Fruit fly (Drosophila melanogaster): ENCODE data around the gene CG3176.

Gene CG3176

DNA sequence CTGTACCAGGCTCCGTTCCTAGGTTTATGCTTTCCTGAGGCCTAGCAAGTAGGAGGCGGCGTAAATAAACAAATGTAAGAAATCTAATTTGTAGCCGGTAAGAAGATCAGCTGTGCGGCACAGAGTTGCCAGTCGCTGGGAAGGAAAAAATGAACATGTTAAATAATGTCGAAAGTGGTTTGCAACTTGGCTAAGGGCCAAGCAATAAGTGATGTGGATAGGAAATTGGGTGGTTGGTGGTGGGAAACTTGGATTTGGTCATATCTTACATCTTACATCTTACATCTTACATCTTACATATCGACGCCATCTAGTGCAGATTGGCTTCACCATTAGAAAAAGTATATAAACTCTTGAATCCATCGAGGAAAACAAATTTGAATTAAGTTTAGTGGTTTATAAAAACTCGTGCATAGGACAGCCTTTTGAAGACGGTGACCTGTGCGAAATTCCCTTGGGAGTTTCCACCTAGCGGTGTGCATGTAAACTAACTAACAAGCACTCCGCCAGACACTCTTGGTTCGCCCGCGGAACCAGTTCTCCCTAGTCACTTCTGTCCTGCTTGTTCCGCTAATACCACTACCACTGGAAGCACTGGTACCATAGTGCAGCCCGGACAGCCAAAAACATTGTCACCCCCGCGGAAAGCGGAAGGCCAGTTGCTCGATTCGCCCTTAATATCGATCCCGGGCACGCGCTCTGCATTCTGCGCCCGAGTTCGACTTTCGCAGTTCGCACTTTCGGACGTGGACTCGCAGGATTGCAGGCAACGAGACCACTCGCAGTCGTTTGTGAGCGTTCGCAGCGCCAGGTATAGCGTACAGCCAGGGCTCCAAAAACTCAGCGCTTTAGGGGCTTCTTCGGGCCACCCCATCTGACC lies 48.3 kb downstream of the CG3176 start, which contains the start of the genes CG4293 and Appl (continued):
- TF ChIP-seq Eip74EF (GFP tag; optimal IDR thresholded peaks at IDR 0.05), result no peak
- TF ChIP-seq onecut (GFP tag; IDR thresholded peaks at IDR 0.05), result peak; percentile 99
- TF ChIP-seq CG12299 (tag; optimal IDR thresholded peaks at IDR 0.05), result no peak
- no peak for TF ChIP-seq lbe (GFP tag; optimal IDR thresholded peaks at IDR 0.05)
- peak; percentile 65 for TF ChIP-seq knrl (GFP tag; IDR thresholded peaks at IDR 0.05; ENCODE audit: partially characterized antibody)
- TF ChIP-seq Hr39 (optimal IDR thresholded peaks at IDR 0.05), result no peak
- TF ChIP-seq org-1 (GFP tag; optimal IDR thresholded peaks at IDR 0.05), result no peak
- TF ChIP-seq Gug (GFP tag; IDR thresholded peaks at IDR 0.05), result no peak
- TF ChIP-seq crol (GFP tag; IDR thresholded peaks at IDR 0.05), result no peak
- no peak for TF ChIP-seq z (GFP tag; IDR thresholded peaks at IDR 0.05)
- TF ChIP-seq gcm2 (GFP tag; optimal IDR thresholded peaks at IDR 0.05), result no peak
- TF ChIP-seq tin (GFP tag; optimal IDR thresholded peaks at IDR 0.05), result no peak
- TF ChIP-seq Tbp (GFP tag; optimal IDR thresholded peaks at IDR 0.05), result no peak
- TF ChIP-seq CG17359 (tag; optimal IDR thresholded peaks at IDR 0.05), result no peak
- TF ChIP-seq CG17385 (GFP tag; optimal IDR thresholded peaks at IDR 0.05), result no peak
- no peak for TF ChIP-seq Chrac-16 (GFP tag; optimal IDR thresholded peaks at IDR 0.05)
- TF ChIP-seq cad (GFP tag; optimal IDR thresholded peaks at IDR 0.05), result no peak
- no peak for TF ChIP-seq nerfin-1 (tag; optimal IDR thresholded peaks at IDR 0.05)
- no peak for TF ChIP-seq CG4854 (GFP tag; optimal IDR thresholded peaks at IDR 0.05)
- TF ChIP-seq aop (GFP tag; IDR thresholded peaks at IDR 0.05), result no peak
- TF ChIP-seq CG15479 (GFP tag; optimal IDR thresholded peaks at IDR 0.05), result no peak
- TF ChIP-seq CG16813 (GFP tag; IDR thresholded peaks at IDR 0.05; ENCODE audit: partially characterized antibody), result peak; percentile 53; the same call in 2 of the 3 replicates
- TF ChIP-seq vvl (GFP tag; IDR thresholded peaks at IDR 0.05), result peak; percentile 22; the same call in 1 of the 2 replicates
- no peak for TF ChIP-seq grn (GFP tag; optimal IDR thresholded peaks at IDR 0.05)
- TF ChIP-seq CG31441 (GFP tag; IDR thresholded peaks at IDR 0.05), result no peak
- TF ChIP-seq CG3726 (GFP tag; IDR thresholded peaks at IDR 0.05), result no peak
- TF ChIP-seq ewg (GFP tag; optimal IDR thresholded peaks at IDR 0.05), result no peak
- TF ChIP-seq mld (GFP tag; IDR thresholded peaks at IDR 0.05; ENCODE audit: partially characterized antibody), result no peak
- TF ChIP-seq CG6813 (GFP tag; optimal IDR thresholded peaks at IDR 0.05), result no peak
- TF ChIP-seq Ravus (GFP tag; IDR thresholded peaks at IDR 0.05), result no peak
- TF ChIP-seq pum (GFP tag; optimal IDR thresholded peaks at IDR 0.05), result no peak
- no peak for TF ChIP-seq CG18476 (GFP tag; optimal IDR thresholded peaks at IDR 0.05)
- TF ChIP-seq CG13624 (GFP tag; optimal IDR thresholded peaks at IDR 0.05), result no peak
- no peak for TF ChIP-seq corto (GFP tag; optimal IDR thresholded peaks at IDR 0.05)
- TF ChIP-seq CG15011 (GFP tag; optimal IDR thresholded peaks at IDR 0.05), result no peak
- TF ChIP-seq CG9876 (GFP tag; optimal IDR thresholded peaks at IDR 0.05), result no peak
- TF ChIP-seq CG4707 (GFP tag; optimal IDR thresholded peaks at IDR 0.05), result no peak
- peak; percentile 39; the same call in 1 of the 2 replicates for TF ChIP-seq CG13287 (GFP tag; IDR thresholded peaks at IDR 0.05; ENCODE audit: partially characterized antibody)
- no peak for TF ChIP-seq CG34376 (GFP tag; optimal IDR thresholded peaks at IDR 0.05)
- TF ChIP-seq MESR4 (GFP tag; optimal IDR thresholded peaks at IDR 0.05), result peak; percentile 44
- TF ChIP-seq CG8281 (tag; optimal IDR thresholded peaks at IDR 0.05), result no peak
- TF ChIP-seq CG16815 (GFP tag; optimal IDR thresholded peaks at IDR 0.05), result no peak
- no peak for TF ChIP-seq Fer2 (tag; optimal IDR thresholded peaks at IDR 0.05)
- peak; percentile 38; the same call in 1 of the 2 replicates for TF ChIP-seq Dref (GFP tag; IDR thresholded peaks at IDR 0.05)
- TF ChIP-seq CG4424 (GFP tag; optimal IDR thresholded peaks at IDR 0.05), result no peak
- TF ChIP-seq lola (GFP tag; optimal IDR thresholded peaks at IDR 0.05), result no peak
- TF ChIP-seq CG34422 (GFP tag; IDR thresholded peaks at IDR 0.05), result peak; percentile 54; the same call in 1 of the 3 replicates
- no peak for TF ChIP-seq otp (GFP tag; IDR thresholded peaks at IDR 0.05)
- no peak for TF ChIP-seq CG11695 (GFP tag; IDR thresholded peaks at IDR 0.05)

All from whole organism, embryonic.